Fruit fly (Drosophila melanogaster): ENCODE data around the gene CG3213.

Gene CG3213

dm6 chr2L:3519551-3519950, at the start of gene CG3213, which contains the start of gene CG8851:
CG3213 (minus strand) TSS chr2L:3519651.
CG8851 (plus strand) TSS chr2L:3519677.
- TF ChIP-seq noc (tag; optimal IDR thresholded peaks at IDR 0.05), result no peak

- no peak for TF ChIP-seq noc (tag; optimal IDR thresholded peaks at IDR 0.05)
Observed at dm6 chr2L:3567394-3567793, 47.9 kb upstream of the CG3213 start.

- TF ChIP-seq noc (tag; optimal IDR thresholded peaks at IDR 0.05), result no peak
Observed at dm6 chr2L:3566532-3566931, 47.1 kb upstream of the CG3213 start.

dm6 chr2L:3564556-3564955, 45.1 kb upstream of the CG3213 start:
- no peak for TF ChIP-seq noc (tag; optimal IDR thresholded peaks at IDR 0.05)

dm6 chr2L:3562435-3562834, 43.0 kb upstream of the CG3213 start:
- TF ChIP-seq noc (tag; optimal IDR thresholded peaks at IDR 0.05), result no peak

- TF ChIP-seq noc (tag; optimal IDR thresholded peaks at IDR 0.05), result no peak
Observed at dm6 chr2L:3559647-3560046, 40.2 kb upstream of the CG3213 start.

- TF ChIP-seq noc (tag; optimal IDR thresholded peaks at IDR 0.05), result no peak
Observed at dm6 chr2L:3558299-3558698, 38.8 kb upstream of the CG3213 start.

dm6 chr2L:3557471-3557870, 38.0 kb upstream of the CG3213 start:
- TF ChIP-seq noc (tag; optimal IDR thresholded peaks at IDR 0.05), result no peak

- no peak for TF ChIP-seq noc (tag; optimal IDR thresholded peaks at IDR 0.05)
Observed at dm6 chr2L:3556937-3557336, 37.5 kb upstream of the CG3213 start.

dm6 chr2L:3555408-3556058, 36.1 kb upstream of the CG3213 start:
- TF ChIP-seq noc (tag; optimal IDR thresholded peaks at IDR 0.05), result no peak

- TF ChIP-seq noc (tag; optimal IDR thresholded peaks at IDR 0.05), result no peak
Observed at dm6 chr2L:3553902-3554301, 34.5 kb upstream of the CG3213 start.

- no peak for TF ChIP-seq noc (tag; optimal IDR thresholded peaks at IDR 0.05)
Observed at dm6 chr2L:3552773-3553172, 33.3 kb upstream of the CG3213 start.

dm6 chr2L:3550583-3550982, 31.1 kb upstream of the CG3213 start:
- no peak for TF ChIP-seq noc (tag; optimal IDR thresholded peaks at IDR 0.05)

dm6 chr2L:3549742-3550141, 30.3 kb upstream of the CG3213 start:
- TF ChIP-seq noc (tag; optimal IDR thresholded peaks at IDR 0.05), result no peak

dm6 chr2L:3548879-3549278, 29.4 kb upstream of the CG3213 start:
- TF ChIP-seq noc (tag; optimal IDR thresholded peaks at IDR 0.05), result no peak

dm6 chr2L:3547512-3547911, 28.1 kb upstream of the CG3213 start:
- no peak for TF ChIP-seq noc (tag; optimal IDR thresholded peaks at IDR 0.05)

dm6 chr2L:3545033-3545666, 25.7 kb upstream of the CG3213 start:
- TF ChIP-seq noc (tag; optimal IDR thresholded peaks at IDR 0.05), result no peak

- no peak for TF ChIP-seq noc (tag; optimal IDR thresholded peaks at IDR 0.05)
Observed at dm6 chr2L:3543062-3543461, 23.6 kb upstream of the CG3213 start.
